Fruit fly (Drosophila melanogaster): ENCODE results near the gene CG7546.

Gene CG7546

dm6 chr3L:7527661-7528379 lies 17.0 kb downstream of the CG7546 start:
- TF ChIP-seq HLH106 (tag; optimal IDR thresholded peaks at IDR 0.05) = no peak
- TF ChIP-seq psq (GFP tag; optimal IDR thresholded peaks at IDR 0.05) = no peak
- no peak for TF ChIP-seq tai (GFP tag; optimal IDR thresholded peaks at IDR 0.05)
- no peak for TF ChIP-seq GATAd (GFP tag; optimal IDR thresholded peaks at IDR 0.05)
- no peak for TF ChIP-seq N (GFP tag; optimal IDR thresholded peaks at IDR 0.05)
- TF ChIP-seq ey (GFP tag; optimal IDR thresholded peaks at IDR 0.05) = no peak
- TF ChIP-seq Hr83 (GFP tag; optimal IDR thresholded peaks at IDR 0.05; ENCODE audit: poor library complexity, severe bottlenecking) = no peak
- TF ChIP-seq foxo (GFP tag; optimal IDR thresholded peaks at IDR 0.05) = no peak
- no peak for TF ChIP-seq pan (optimal IDR thresholded peaks at IDR 0.05)

- no peak for TF ChIP-seq Hr78 (GFP tag; optimal IDR thresholded peaks at IDR 0.05)
- peak; percentile 12 for TF ChIP-seq dsf (GFP tag; optimal IDR thresholded peaks at IDR 0.05; ENCODE audit: borderline replicate concordance)
- peak; percentile 42 for TF ChIP-seq HLH106 (tag; optimal IDR thresholded peaks at IDR 0.05)
- TF ChIP-seq jim (GFP tag; optimal IDR thresholded peaks at IDR 0.05) = no peak
- TF ChIP-seq h (GFP tag; optimal IDR thresholded peaks at IDR 0.05) = peak; percentile 14
- peak in 1 of 2 experiments; percentile 42 for TF ChIP-seq foxo (GFP tag; optimal IDR thresholded peaks at IDR 0.05)
- peak; percentile 59 for TF ChIP-seq brk (GFP tag; optimal IDR thresholded peaks at IDR 0.05)
- no peak for TF ChIP-seq Jra (GFP tag; optimal IDR thresholded peaks at IDR 0.05)
- TF ChIP-seq lola (GFP tag; optimal IDR thresholded peaks at IDR 0.05) = no peak
- TF ChIP-seq tai (GFP tag; optimal IDR thresholded peaks at IDR 0.05) = peak; percentile 66
- peak; percentile 38 for TF ChIP-seq Myc (optimal IDR thresholded peaks at IDR 0.05)
- TF ChIP-seq psq (GFP tag; optimal IDR thresholded peaks at IDR 0.05) = peak; percentile 40
- TF ChIP-seq Dfd (GFP tag; optimal IDR thresholded peaks at IDR 0.05) = peak; percentile 26
- no peak for TF ChIP-seq Hnf4 (GFP tag; optimal IDR thresholded peaks at IDR 0.05)
- TF ChIP-seq woc (GFP tag; optimal IDR thresholded peaks at IDR 0.05) = no peak
- TF ChIP-seq pan (optimal IDR thresholded peaks at IDR 0.05) = no peak
- no peak for TF ChIP-seq Abd-B (GFP tag; optimal IDR thresholded peaks at IDR 0.05)
- peak; percentile 56 for TF ChIP-seq GATAd (GFP tag; optimal IDR thresholded peaks at IDR 0.05)
Observed at dm6 chr3L:7528380-7529080, 17.7 kb downstream of the CG7546 start, which contains the start of gene lqf. lqf (plus strand) TSS chr3L:7528780.

- TF ChIP-seq Myc (optimal IDR thresholded peaks at IDR 0.05) (no peak), CG32264 (GFP tag; optimal IDR thresholded peaks at IDR 0.05) (no peak), brk (GFP tag; optimal IDR thresholded peaks at IDR 0.05) (no peak), Abd-B (GFP tag; optimal IDR thresholded peaks at IDR 0.05) (no peak), HLH106 (tag; optimal IDR thresholded peaks at IDR 0.05) (peak; percentile 21), dsf (GFP tag; optimal IDR thresholded peaks at IDR 0.05; ENCODE audit: borderline replicate concordance) (no peak), Jra (GFP tag; optimal IDR thresholded peaks at IDR 0.05) (peak; percentile 91), N (GFP tag; optimal IDR thresholded peaks at IDR 0.05) (no peak), Rel (GFP tag; optimal IDR thresholded peaks at IDR 0.05) (no peak), Rel (tag; optimal IDR thresholded peaks at IDR 0.05) (peak; percentile 71), Dfd (GFP tag; optimal IDR thresholded peaks at IDR 0.05) (no peak), Hr78 (GFP tag; optimal IDR thresholded peaks at IDR 0.05) (no peak), pan (optimal IDR thresholded peaks at IDR 0.05) (no peak), GATAd (GFP tag; optimal IDR thresholded peaks at IDR 0.05) (no peak), sv (GFP tag; optimal IDR thresholded peaks at IDR 0.05) (no peak), Hr83 (GFP tag; optimal IDR thresholded peaks at IDR 0.05; ENCODE audit: poor library complexity, severe bottlenecking) (no peak), Hnf4 (GFP tag; optimal IDR thresholded peaks at IDR 0.05) (no peak), usp (GFP tag; optimal IDR thresholded peaks at IDR 0.05) (no peak), CG9705 (GFP tag; optimal IDR thresholded peaks at IDR 0.05) (no peak), h (GFP tag; optimal IDR thresholded peaks at IDR 0.05) (peak; percentile 46), Vsx2 (GFP tag; optimal IDR thresholded peaks at IDR 0.05; ENCODE audit: partially characterized antibody) (no peak), woc (GFP tag; optimal IDR thresholded peaks at IDR 0.05) (no peak), OdsH (GFP tag; optimal IDR thresholded peaks at IDR 0.05) (peak; percentile 47), br (GFP tag; optimal IDR thresholded peaks at IDR 0.05) (no peak), rgr (GFP tag; optimal IDR thresholded peaks at IDR 0.05) (peak; percentile 48), lola (GFP tag; optimal IDR thresholded peaks at IDR 0.05) (no peak), dmrt93B (GFP tag; optimal IDR thresholded peaks at IDR 0.05) (no peak), ey (GFP tag; optimal IDR thresholded peaks at IDR 0.05) (peak; percentile 22), Dif (GFP tag; optimal IDR thresholded peaks at IDR 0.05; ENCODE audit: partially characterized antibody) (no peak), foxo (GFP tag; optimal IDR thresholded peaks at IDR 0.05) (peak in 1 of 2 experiments; percentile 65), jim (GFP tag; optimal IDR thresholded peaks at IDR 0.05) (no peak), tai (GFP tag; optimal IDR thresholded peaks at IDR 0.05) (no peak), Mio (GFP tag; optimal IDR thresholded peaks at IDR 0.05) (no peak), Sp1 (GFP tag; optimal IDR thresholded peaks at IDR 0.05) (no peak), dl (GFP tag; optimal IDR thresholded peaks at IDR 0.05; ENCODE audit: insufficient read depth in 1 of 2, partially characterized antibody in 2 of 2) (no peak), sage (GFP tag; optimal IDR thresholded peaks at IDR 0.05) (no peak), fru (GFP tag; optimal IDR thresholded peaks at IDR 0.05) (no peak), psq (GFP tag; optimal IDR thresholded peaks at IDR 0.05) (no peak)
Observed at dm6 chr3L:7529081-7530021, 18.6 kb downstream of the CG7546 start.

Data from whole organism, wandering third instar larva.